Worm (Caenorhabditis elegans) whole organism, L1 larva: Measurements from ENCODE around the gene F32D8.12.
A peak's percentile ranks its signal among the peaks of the same experiment; 100 is the strongest.

Experiments used
- C16A3.4 ChIP-seq: fragments of 150-350 bp; optimal IDR thresholded peaks from 2 replicates; lab custom pipeline; 2014; ENCODE audit warnings: missing biosample characterization, missing genetic modification characterization
- C34B4.2 ChIP-seq: sonication (generic microtip); optimal IDR thresholded peaks from 2 replicates; lab custom pipeline; 2017; ENCODE audit warnings: mild to moderate bottlenecking, missing genetic modification characterization, missing compliant biosample characterization
- Y116A8C.19 ChIP-seq: sonication (generic microtip); optimal IDR thresholded peaks from 2 replicates; lab custom pipeline; 2016; ENCODE audit warnings: missing compliant biosample characterization, missing genetic modification characterization, borderline replicate concordance
- aha-1 ChIP-seq: fragments of 150-350 bp; optimal IDR thresholded peaks from 2 replicates; lab custom pipeline; 2014; ENCODE audit warnings: missing biosample characterization, missing genetic modification characterization
- alr-1 ChIP-seq: fragments of 200-800 bp; sonication (Bioruptor generic); optimal IDR thresholded peaks from 2 replicates; lab custom pipeline; 2018; ENCODE audit warnings: borderline replicate concordance, mild to moderate bottlenecking, missing genetic modification characterization, missing compliant biosample characterization
- aly-2 ChIP-seq: fragments of 150-350 bp; optimal IDR thresholded peaks from 2 replicates; lab custom pipeline; 2014; ENCODE audit warnings: missing biosample characterization, missing genetic modification characterization
- blmp-1 ChIP-seq: fragments of 150-350 bp; optimal IDR thresholded peaks from 2 replicates; lab custom pipeline; 2014; ENCODE audit warnings: missing biosample characterization, missing genetic modification characterization
- ceh-82 ChIP-seq, 3 experiments: fragments of 150-350 bp in 1 of 3; sonication (generic microtip) in 2 of 3; optimal IDR thresholded peaks; 2 replicates each; lab custom pipeline; 2014 to 2017; ENCODE audit warnings: missing biosample characterization in 3 of 3, missing genetic modification characterization in 3 of 3
- ceh-90 ChIP-seq: sonication (generic microtip); optimal IDR thresholded peaks from 2 replicates; lab custom pipeline; 2016; ENCODE audit warnings: missing genetic modification characterization, missing compliant biosample characterization
- ces-1 ChIP-seq: fragments of 150-350 bp; optimal IDR thresholded peaks from 2 replicates; lab custom pipeline; 2014; ENCODE audit warnings: missing biosample characterization, missing genetic modification reagents, missing genetic modification characterization
- dsc-1 ChIP-seq: sonication (generic microtip); optimal IDR thresholded peaks from 2 replicates; lab custom pipeline; 2016; ENCODE audit warnings: mild to moderate bottlenecking, missing genetic modification characterization, missing compliant biosample characterization
- efl-3 ChIP-seq: fragments of 200-800 bp; sonication (Bioruptor generic); optimal IDR thresholded peaks from 2 replicates; lab custom pipeline; 2018; ENCODE audit warnings: mild to moderate bottlenecking, missing genetic modification characterization, missing compliant biosample characterization
- egl-27 ChIP-seq, 2 experiments: fragments of 150-350 bp in 1 of 2; sonication (generic microtip); optimal IDR thresholded peaks; 3 replicates each; lab custom pipeline; 2017 to 2018; ENCODE audit warnings: missing biosample characterization in 2 of 2, missing genetic modification characterization in 2 of 2, missing genetic modification reagents in 2 of 2
- elt-2 ChIP-seq: sonication (generic microtip); optimal IDR thresholded peaks from 2 replicates; lab custom pipeline; 2016; ENCODE audit warnings: missing genetic modification characterization, mild to moderate bottlenecking, inconsistent platforms, missing compliant biosample characterization, missing genetic modification reagents
- fkh-10 ChIP-seq: sonication (generic microtip); optimal IDR thresholded peaks from 2 replicates; lab custom pipeline; 2017; ENCODE audit warnings: missing biosample characterization, missing genetic modification reagents, missing genetic modification characterization
- fkh-4 ChIP-seq: sonication (generic microtip); optimal IDR thresholded peaks from 2 replicates; lab custom pipeline; 2016; ENCODE audit warnings: missing compliant biosample characterization, missing genetic modification characterization, borderline replicate concordance
- fkh-8 ChIP-seq: sonication (generic microtip); optimal IDR thresholded peaks from 2 replicates; lab custom pipeline; 2016; ENCODE audit warnings: mild to moderate bottlenecking, missing genetic modification characterization, missing compliant biosample characterization
- fos-1 ChIP-seq: fragments of 150-350 bp; optimal IDR thresholded peaks from 2 replicates; lab custom pipeline; 2014; ENCODE audit warnings: missing biosample characterization, missing genetic modification characterization
- grh-1 ChIP-seq: fragments of 200-800 bp; sonication (Bioruptor generic); IDR thresholded peaks from 2 replicates; pipeline ENCODE4 v1.3.6; 2022; ENCODE audit warnings: missing genetic modification reagents, missing genetic modification characterization, missing compliant biosample characterization
- hlh-17 ChIP-seq: fragments of 200-800 bp; sonication (Bioruptor generic); optimal IDR thresholded peaks from 2 replicates; lab custom pipeline; 2018; ENCODE audit warnings: missing genetic modification characterization, mild to moderate bottlenecking, missing compliant biosample characterization, moderate library complexity, borderline replicate concordance
- hpl-2 ChIP-seq: fragments of 150-350 bp; optimal IDR thresholded peaks from 2 replicates; lab custom pipeline; 2014; ENCODE audit warnings: missing biosample characterization, missing genetic modification reagents, missing genetic modification characterization
- jun-1 ChIP-seq: fragments of 150-350 bp; optimal IDR thresholded peaks from 2 replicates; lab custom pipeline; 2014; ENCODE audit warnings: missing biosample characterization, missing genetic modification reagents, missing genetic modification characterization
- lir-3 ChIP-seq: sonication (generic microtip); optimal IDR thresholded peaks from 2 replicates; lab custom pipeline; 2016; ENCODE audit warnings: mild to moderate bottlenecking, missing genetic modification characterization, moderate library complexity, missing compliant biosample characterization; ENCODE audit not compliant: poor library complexity
- lsy-2 ChIP-seq, 2 experiments: fragments of 150-350 bp; optimal IDR thresholded peaks; 2 replicates each; lab custom pipeline; 2014; ENCODE audit warnings: missing biosample characterization in 2 of 2, missing genetic modification characterization in 2 of 2
- mdl-1 ChIP-seq, 2 experiments: fragments of 150-350 bp; optimal IDR thresholded peaks; 2 replicates each; lab custom pipeline; 2014 to 2017; ENCODE audit warnings: missing biosample characterization in 2 of 2, missing genetic modification characterization in 2 of 2, inconsistent platforms in 1 of 2
- mef-2 ChIP-seq: fragments of 150-350 bp; optimal IDR thresholded peaks from 2 replicates; lab custom pipeline; 2014; ENCODE audit warnings: missing biosample characterization, missing genetic modification characterization
- nhr-19 ChIP-seq: fragments of 200-800 bp; sonication (Bioruptor generic); conservative IDR thresholded peaks from 2 replicates; pipeline ENCODE4 v1.3.6; 2022; ENCODE audit warnings: missing genetic modification characterization, missing compliant biosample characterization
- nhr-20 ChIP-seq: sonication (generic microtip); optimal IDR thresholded peaks from 2 replicates; lab custom pipeline; 2016; ENCODE audit warnings: mild to moderate bottlenecking, missing genetic modification characterization, missing compliant biosample characterization
- nhr-237 ChIP-seq: fragments of 150-350 bp; optimal IDR thresholded peaks from 2 replicates; lab custom pipeline; 2014; ENCODE audit warnings: missing biosample characterization, missing genetic modification characterization
- nhr-47 ChIP-seq: sonication (generic microtip); optimal IDR thresholded peaks from 2 replicates; lab custom pipeline; 2016; ENCODE audit warnings: mild to moderate bottlenecking, missing genetic modification characterization, moderate library complexity, missing compliant biosample characterization
- nhr-76 ChIP-seq: sonication (generic microtip); optimal IDR thresholded peaks from 2 replicates; lab custom pipeline; 2017; ENCODE audit warnings: missing biosample characterization, missing genetic modification characterization
- nhr-77 ChIP-seq: fragments of 150-350 bp; optimal IDR thresholded peaks from 2 replicates; lab custom pipeline; 2014; ENCODE audit warnings: missing biosample characterization, missing genetic modification characterization
- nhr-85 ChIP-seq: sonication (generic microtip); peaks from one replicate; lab custom pipeline; 2016; ENCODE audit warnings: missing genetic modification characterization, inconsistent platforms, missing compliant biosample characterization
- nhr-90 ChIP-seq: sonication (generic microtip); optimal IDR thresholded peaks from 2 replicates; lab custom pipeline; 2016; ENCODE audit warnings: mild to moderate bottlenecking, missing genetic modification characterization, missing compliant biosample characterization; ENCODE audit not compliant: poor library complexity
- pag-3 ChIP-seq: sonication (generic microtip); optimal IDR thresholded peaks from 2 replicates; lab custom pipeline; 2017; ENCODE audit warnings: missing genetic modification characterization, mild to moderate bottlenecking, missing compliant biosample characterization, antibody characterized with exemption, borderline replicate concordance; ENCODE audit not compliant: insufficient read depth
- rnt-1 ChIP-seq: sonication (generic microtip); optimal IDR thresholded peaks from 2 replicates; lab custom pipeline; 2016; ENCODE audit warnings: mild to moderate bottlenecking, missing genetic modification characterization, moderate library complexity, missing compliant biosample characterization
- snpc-4 ChIP-seq: fragments of 150-350 bp; optimal IDR thresholded peaks from 2 replicates; lab custom pipeline; 2014; ENCODE audit warnings: missing biosample characterization, missing genetic modification characterization
- snu-23 ChIP-seq: sonication (generic microtip); optimal IDR thresholded peaks from 2 replicates; lab custom pipeline; 2016; ENCODE audit warnings: missing genetic modification characterization, missing compliant biosample characterization
- sox-4 ChIP-seq: sonication (generic microtip); optimal IDR thresholded peaks from 2 replicates; lab custom pipeline; 2016; ENCODE audit warnings: missing genetic modification characterization, missing compliant biosample characterization
- swsn-7 ChIP-seq: sonication (generic microtip); optimal IDR thresholded peaks from 2 replicates; lab custom pipeline; 2016; ENCODE audit warnings: missing genetic modification characterization, missing compliant biosample characterization
- tbx-2 ChIP-seq: sonication (generic microtip); optimal IDR thresholded peaks from 2 replicates; lab custom pipeline; 2016; ENCODE audit warnings: missing genetic modification characterization, missing compliant biosample characterization
- tlp-1 ChIP-seq: fragments of 150-350 bp; optimal IDR thresholded peaks from 2 replicates; lab custom pipeline; 2014; ENCODE audit warnings: missing biosample characterization, missing genetic modification characterization
- unc-130 ChIP-seq: fragments of 150-350 bp; optimal IDR thresholded peaks from 2 replicates; lab custom pipeline; 2017; ENCODE audit warnings: missing biosample characterization, missing genetic modification characterization, inconsistent platforms
- unc-30 ChIP-seq: sonication (generic microtip); optimal IDR thresholded peaks from 2 replicates; lab custom pipeline; 2017; ENCODE audit warnings: missing biosample characterization, missing genetic modification characterization
- unc-62 ChIP-seq: fragments of 150-350 bp; optimal IDR thresholded peaks from 2 replicates; lab custom pipeline; 2014; ENCODE audit warnings: missing biosample characterization, missing genetic modification reagents, missing genetic modification characterization
- unc-86 ChIP-seq: sonication (generic microtip); optimal IDR thresholded peaks from 2 replicates; lab custom pipeline; 2016; ENCODE audit warnings: missing genetic modification characterization, missing compliant biosample characterization
- unc-98 ChIP-seq: fragments of 200-800 bp; sonication (Bioruptor generic); IDR thresholded peaks from 2 replicates; pipeline ENCODE4 v1.3.6; 2022; ENCODE audit warnings: missing genetic modification characterization, missing compliant biosample characterization
- vab-15 ChIP-seq: sonication (generic microtip); optimal IDR thresholded peaks from 2 replicates; lab custom pipeline; 2017; ENCODE audit warnings: missing genotype, mild to moderate bottlenecking, missing genetic modification characterization, missing compliant biosample characterization
- xbp-1 ChIP-seq: sonication (generic microtip); optimal IDR thresholded peaks from 2 replicates; lab custom pipeline; 2016; ENCODE audit warnings: missing genetic modification characterization, missing compliant biosample characterization
- zag-1 ChIP-seq: fragments of 150-350 bp; optimal IDR thresholded peaks from 2 replicates; lab custom pipeline; 2014; ENCODE audit warnings: missing biosample characterization, missing genetic modification characterization
- zip-4 ChIP-seq: fragments of 200-800 bp; sonication (Bioruptor generic); optimal IDR thresholded peaks from 2 replicates; lab custom pipeline; 2018; ENCODE audit warnings: mild to moderate bottlenecking, missing genetic modification characterization, moderate library complexity, missing compliant biosample characterization
- ztf-11 ChIP-seq, 2 experiments: sonication (generic microtip); optimal IDR thresholded peaks; 2 replicates each; lab custom pipeline; 2016 to 2017; ENCODE audit warnings: missing genetic modification characterization in 2 of 2, missing biosample characterization in 1 of 2, missing compliant biosample characterization in 1 of 2
- ztf-4 ChIP-seq: fragments of 150-350 bp; optimal IDR thresholded peaks from 2 replicates; lab custom pipeline; 2014; ENCODE audit warnings: missing biosample characterization, missing genetic modification characterization

Gene F32D8.12

DNA sequence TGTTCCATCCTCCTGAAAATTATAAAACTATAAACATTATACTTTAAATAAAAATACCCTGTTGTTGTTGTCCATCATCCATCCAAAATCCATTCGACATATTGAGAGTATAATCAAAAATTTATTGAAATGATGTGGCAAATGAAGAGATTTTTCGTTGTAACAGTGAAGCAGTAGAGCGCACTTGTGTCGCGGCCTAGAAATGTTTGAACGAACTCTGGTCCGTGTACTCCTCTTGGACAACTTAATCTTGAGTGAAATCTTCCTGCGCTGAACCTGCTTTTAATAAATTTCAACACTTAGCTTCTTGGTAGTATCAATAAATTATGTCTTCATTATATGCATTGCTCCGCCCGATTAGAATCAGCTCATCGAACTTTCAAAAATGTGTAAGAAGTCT lies 3.8 kb upstream of the F32D8.12 start, which contains the start of the genes F32D8.14 and F32D8.5 (continued):
- TF ChIP-seq fkh-4, result peak; percentile 80
- TF ChIP-seq nhr-77 (tag; lab: Kevin White, UChicago), result peak; percentile 67
- peak; percentile 88 for TF ChIP-seq C16A3.4 (tag; lab: Kevin White, UChicago)
- TF ChIP-seq lir-3 (tag; lab: Kevin White, UChicago), result peak; percentile 96
- TF ChIP-seq blmp-1, result peak; percentile 68
- TF ChIP-seq alr-1, result no peak
- no peak for TF ChIP-seq mef-2 (tag; lab: Kevin White, UChicago)
- TF ChIP-seq pag-3 (tag; lab: Kevin White, UChicago), result no peak
- TF ChIP-seq egl-27 (tag; optimal IDR thresholded peaks at IDR 0.05; lab: Kevin White, UChicago), result no peak
- peak; percentile 93 for TF ChIP-seq nhr-85
- TF ChIP-seq unc-130 (tag; lab: Kevin White, UChicago), result peak; percentile 93
- peak; percentile 89 for TF ChIP-seq nhr-47
- TF ChIP-seq zag-1 (tag; lab: Kevin White, UChicago), result no peak
- TF ChIP-seq sox-4 (tag; lab: Kevin White, UChicago), result peak; percentile 85
- peak; percentile 51 for TF ChIP-seq snpc-4 (tag; lab: Kevin White, UChicago)
- TF ChIP-seq hlh-17 (GFP tag; lab: Kevin White, UChicago), result no peak
- TF ChIP-seq tlp-1 (tag; lab: Kevin White, UChicago), result no peak
- no peak for TF ChIP-seq unc-62 (GFP tag; lab: Kevin White, UChicago)
- peak; percentile 88 for TF ChIP-seq xbp-1 (tag; lab: Kevin White, UChicago)
- TF ChIP-seq hpl-2 (GFP tag; lab: Kevin White, UChicago), result no peak
- TF ChIP-seq zip-4, result peak; percentile 9
- TF ChIP-seq C34B4.2 (tag; lab: Kevin White, UChicago), result no peak
- peak; percentile 61 for TF ChIP-seq vab-15
- TF ChIP-seq mdl-1 (tag; optimal IDR thresholded peaks at IDR 0.05; lab: Kevin White, UChicago), result peak in 1 of 2 experiments; percentile 72
- peak; percentile 93 for TF ChIP-seq snu-23
- no peak for TF ChIP-seq fkh-10 (GFP tag; lab: Kevin White, UChicago)
- peak; percentile 90 for TF ChIP-seq dsc-1
- peak; percentile 90 for TF ChIP-seq tbx-2 (tag; lab: Kevin White, UChicago)
- no peak for TF ChIP-seq efl-3
- peak; percentile 33; the same call in 1 of the 2 replicates for TF ChIP-seq unc-98 (GFP tag; lab: Robert Waterston, UW)
- peak; percentile 87 to 89 for TF ChIP-seq lsy-2 (tag; optimal IDR thresholded peaks at IDR 0.05; lab: Kevin White, UChicago)
- TF ChIP-seq rnt-1, result peak; percentile 98
- TF ChIP-seq nhr-237 (tag; lab: Kevin White, UChicago), result peak; percentile 27
- TF ChIP-seq ztf-11 (tag; optimal IDR thresholded peaks at IDR 0.05; lab: Kevin White, UChicago), result peak in 1 of 2 experiments; percentile 86
- TF ChIP-seq jun-1 (tag; lab: Kevin White, UChicago), result peak; percentile 56
- peak; percentile 91 for TF ChIP-seq swsn-7 (tag; lab: Kevin White, UChicago)
- TF ChIP-seq unc-30, result no peak
- peak; percentile 42 for TF ChIP-seq fos-1 (tag; lab: Kevin White, UChicago)
- TF ChIP-seq nhr-19, result peak; percentile 86
- TF ChIP-seq elt-2 (tag; lab: Kevin White, UChicago), result peak; percentile 53
- TF ChIP-seq nhr-76 (tag; lab: Kevin White, UChicago), result no peak
- peak; percentile 4 for TF ChIP-seq aly-2
- TF ChIP-seq ces-1 (GFP tag; lab: Kevin White, UChicago), result no peak
- peak; percentile 56 to 84 (median 76) for TF ChIP-seq ceh-82 (tag; optimal IDR thresholded peaks at IDR 0.05; lab: Kevin White, UChicago)
- TF ChIP-seq aha-1 (tag; lab: Kevin White, UChicago), result no peak
- TF ChIP-seq ztf-4 (tag; lab: Kevin White, UChicago), result peak; percentile 82
- peak; percentile 84 for TF ChIP-seq unc-86 (tag; lab: Kevin White, UChicago)
- TF ChIP-seq Y116A8C.19, result peak; percentile 60
- peak; percentile 88 for TF ChIP-seq nhr-90 (tag; lab: Kevin White, UChicago)
- peak; percentile 84 for TF ChIP-seq fkh-8 (tag; lab: Kevin White, UChicago)
- TF ChIP-seq nhr-20 (tag; lab: Kevin White, UChicago), result peak; percentile 91
- peak; percentile 16; the same call in 1 of the 2 replicates for TF ChIP-seq grh-1 (GFP tag; lab: Robert Waterston, UW)
- TF ChIP-seq ceh-90 (tag; lab: Kevin White, UChicago), result peak; percentile 88
